Worm (Caenorhabditis elegans) whole organism, L2 larva: ENCODE measurements around the gene Y49F6C.8.

Experiments
- aly-2 ChIP-seq: fragments of 150-350 bp; optimal IDR thresholded peaks from 2 replicates; lab custom pipeline; 2014; ENCODE audit warnings: missing biosample characterization, missing genetic modification characterization
- elt-3 ChIP-seq: sonication (generic microtip); optimal IDR thresholded peaks from 2 replicates; lab custom pipeline; 2017; ENCODE audit warnings: missing biosample characterization, missing genetic modification characterization
- unc-62 ChIP-seq: fragments of 150-350 bp; optimal IDR thresholded peaks from 2 replicates; lab custom pipeline; 2014; ENCODE audit warnings: missing biosample characterization, missing genetic modification reagents, missing genetic modification characterization

- no peak for TF ChIP-seq elt-3 (tag; lab: Kevin White, UChicago)
- no peak for TF ChIP-seq unc-62 (GFP tag; lab: Kevin White, UChicago)
- no peak for TF ChIP-seq aly-2
Measured at ce11 chrII:3344917-3345316, 25.0 kb downstream of the Y49F6C.8 start, which contains the start of gene bath-28.
